Worm (Caenorhabditis elegans) whole organism, L3 larva: Measurements from ENCODE around the gene C52A10.3.
A peak's percentile ranks its signal among the peaks of the same experiment; 100 is the strongest.

ENCODE experiments used
- R02D3.7 ChIP-seq: fragments of 150-350 bp; optimal IDR thresholded peaks from 2 replicates; lab custom pipeline; 2014; ENCODE audit warnings: missing biosample characterization, missing genetic modification characterization
- ZK546.5 ChIP-seq: sonication (generic microtip); optimal IDR thresholded peaks from 2 replicates; lab custom pipeline; 2017; ENCODE audit warnings: missing biosample characterization, missing genetic modification characterization
- ceh-16 ChIP-seq: sonication (generic microtip); optimal IDR thresholded peaks from 2 replicates; lab custom pipeline; 2017; ENCODE audit warnings: missing biosample characterization, missing genetic modification characterization
- ceh-28 ChIP-seq: fragments of 150-350 bp; optimal IDR thresholded peaks from 2 replicates; lab custom pipeline; 2014; ENCODE audit warnings: missing biosample characterization, missing genetic modification reagents, missing genetic modification characterization
- ceh-82 ChIP-seq: fragments of 150-350 bp; optimal IDR thresholded peaks from 2 replicates; lab custom pipeline; 2014; ENCODE audit warnings: missing biosample characterization, missing genetic modification characterization
- ceh-9 ChIP-seq: sonication (generic microtip); optimal IDR thresholded peaks from 2 replicates; lab custom pipeline; 2018; ENCODE audit warnings: missing biosample characterization, missing genetic modification characterization
- daf-12 ChIP-seq: fragments of 150-350 bp; optimal IDR thresholded peaks from 2 replicates; lab custom pipeline; 2014; ENCODE audit warnings: missing biosample characterization, missing genetic modification reagents, missing genetic modification characterization
- egl-5 ChIP-seq: fragments of 150-350 bp; optimal IDR thresholded peaks from 2 replicates; lab custom pipeline; 2017; ENCODE audit warnings: missing biosample characterization, missing genetic modification reagents, missing genetic modification characterization, inconsistent platforms
- elt-2 ChIP-seq: sonication (generic microtip); optimal IDR thresholded peaks from 2 replicates; lab custom pipeline; 2016; ENCODE audit warnings: missing genetic modification reagents, mild to moderate bottlenecking, missing genetic modification characterization, missing compliant biosample characterization
- elt-3 ChIP-seq, 3 experiments: fragments of 150-350 bp in 1 of 3; sonication (generic microtip) in 2 of 3; optimal IDR thresholded peaks; 2 replicates in 2 of 3; 4 replicates in 1 of 3; lab custom pipeline; 2014 to 2017; ENCODE audit warnings: missing biosample characterization in 3 of 3, missing genetic modification characterization in 3 of 3
- eor-1 ChIP-seq, 2 experiments: fragments of 150-350 bp; optimal IDR thresholded peaks; 2 replicates each; lab custom pipeline; 2014 to 2018; ENCODE audit warnings: missing biosample characterization in 2 of 2, missing genetic modification characterization in 2 of 2
- fkh-10 ChIP-seq: sonication (generic microtip); optimal IDR thresholded peaks from 2 replicates; lab custom pipeline; 2017; ENCODE audit warnings: missing biosample characterization, missing genetic modification reagents, missing genetic modification characterization
- fos-1 ChIP-seq: fragments of 150-350 bp; optimal IDR thresholded peaks from 2 replicates; lab custom pipeline; 2014; ENCODE audit warnings: missing biosample characterization, missing genetic modification characterization
- hmg-11 ChIP-seq: sonication (generic microtip); optimal IDR thresholded peaks from 2 replicates; lab custom pipeline; 2016; ENCODE audit warnings: missing genetic modification characterization, missing compliant biosample characterization
- jun-1 ChIP-seq: fragments of 150-350 bp; optimal IDR thresholded peaks from 2 replicates; lab custom pipeline; 2014; ENCODE audit warnings: missing biosample characterization, missing genetic modification reagents, missing genetic modification characterization
- lin-15B ChIP-seq: fragments of 150-350 bp; optimal IDR thresholded peaks from 2 replicates; lab custom pipeline; 2014; ENCODE audit warnings: missing biosample characterization, missing genetic modification characterization
- lin-39 ChIP-seq: fragments of 150-350 bp; optimal IDR thresholded peaks from 2 replicates; lab custom pipeline; 2018; ENCODE audit warnings: missing biosample characterization, missing genetic modification reagents, missing genetic modification characterization
- lsy-12 ChIP-seq: sonication (generic microtip); optimal IDR thresholded peaks from 2 replicates; lab custom pipeline; 2016; ENCODE audit warnings: mild to moderate bottlenecking, missing genetic modification characterization, missing compliant biosample characterization
- mdl-1 ChIP-seq: fragments of 150-350 bp; optimal IDR thresholded peaks from 2 replicates; lab custom pipeline; 2014; ENCODE audit warnings: missing biosample characterization, missing genetic modification characterization
- mml-1 ChIP-seq: fragments of 150-350 bp; sonication (generic microtip); optimal IDR thresholded peaks from 3 replicates; lab custom pipeline; 2014; ENCODE audit warnings: missing biosample characterization, missing genetic modification characterization
- nhr-11 ChIP-seq: fragments of 150-350 bp; optimal IDR thresholded peaks from 2 replicates; lab custom pipeline; 2014; ENCODE audit warnings: missing biosample characterization, missing genetic modification characterization
- nhr-12 ChIP-seq: fragments of 150-350 bp; optimal IDR thresholded peaks from 2 replicates; lab custom pipeline; 2014; ENCODE audit warnings: missing biosample characterization, missing genetic modification characterization
- nhr-23 ChIP-seq: fragments of 150-350 bp; optimal IDR thresholded peaks from 2 replicates; lab custom pipeline; 2014; ENCODE audit warnings: missing biosample characterization, missing genetic modification reagents, missing genetic modification characterization
- nhr-237 ChIP-seq: fragments of 150-350 bp; optimal IDR thresholded peaks from 2 replicates; lab custom pipeline; 2014; ENCODE audit warnings: missing biosample characterization, missing genetic modification characterization
- nhr-25 ChIP-seq: sonication (generic microtip); optimal IDR thresholded peaks from 2 replicates; lab custom pipeline; 2017; ENCODE audit warnings: missing biosample characterization, missing genetic modification characterization
- nhr-43 ChIP-seq: sonication (generic microtip); optimal IDR thresholded peaks from 2 replicates; lab custom pipeline; 2016; ENCODE audit warnings: mild to moderate bottlenecking, missing genetic modification characterization, missing compliant biosample characterization; ENCODE audit not compliant: poor library complexity, severe bottlenecking
- nhr-76 ChIP-seq: fragments of 150-350 bp; sonication (generic microtip); optimal IDR thresholded peaks from 5 replicates; lab custom pipeline; 2014; ENCODE audit warnings: missing biosample characterization, missing genetic modification characterization
- nhr-77 ChIP-seq: fragments of 150-350 bp; optimal IDR thresholded peaks from 2 replicates; lab custom pipeline; 2014; ENCODE audit warnings: missing biosample characterization, missing genetic modification characterization
- sea-2 ChIP-seq: fragments of 150-350 bp; sonication (generic microtip); optimal IDR thresholded peaks from 4 replicates; lab custom pipeline; 2014; ENCODE audit warnings: missing biosample characterization, missing genetic modification reagents, missing genetic modification characterization
- skn-1 ChIP-seq: fragments of 150-350 bp; optimal IDR thresholded peaks from 2 replicates; lab custom pipeline; 2014; ENCODE audit warnings: missing biosample characterization, missing genetic modification characterization
- tbx-2 ChIP-seq: sonication (generic microtip); optimal IDR thresholded peaks from 2 replicates; lab custom pipeline; 2016; ENCODE audit warnings: mild to moderate bottlenecking, missing genetic modification characterization, missing compliant biosample characterization
- unc-39 ChIP-seq: sonication (generic microtip); optimal IDR thresholded peaks from 4 replicates; lab custom pipeline; 2017; ENCODE audit warnings: missing biosample characterization, missing genetic modification characterization
- ztf-11 ChIP-seq: fragments of 150-350 bp; optimal IDR thresholded peaks from 2 replicates; lab custom pipeline; 2014; ENCODE audit warnings: missing biosample characterization, missing genetic modification characterization
- ztf-4 ChIP-seq: fragments of 150-350 bp; optimal IDR thresholded peaks from 2 replicates; lab custom pipeline; 2014; ENCODE audit warnings: missing biosample characterization, missing genetic modification characterization

The C52A10.3 gene

DNA sequence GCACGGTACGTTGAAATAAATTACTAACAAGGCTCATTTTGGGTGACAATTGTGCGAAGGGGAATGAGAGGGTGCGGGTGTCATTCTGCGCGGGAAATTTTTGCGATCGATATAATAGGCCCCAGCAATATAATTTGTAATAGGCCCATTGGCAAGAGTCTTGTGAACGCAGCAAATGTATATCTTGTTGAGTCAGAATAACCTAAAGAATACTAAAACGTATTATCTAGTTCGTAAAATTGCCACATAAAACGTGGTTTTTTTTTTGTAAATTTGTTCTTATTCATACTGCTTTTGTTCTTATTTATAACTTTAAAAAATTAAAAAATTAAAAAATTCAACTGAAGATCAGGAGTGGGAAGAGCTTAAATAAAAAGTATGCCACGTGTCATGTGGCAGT lies at the start of gene C52A10.3:
TSS of gene C52A10.3 (minus strand) at position 101 of the 400 bp plus-strand sequence.
- TF ChIP-seq daf-12, result no peak
- no peak for TF ChIP-seq nhr-11
- no peak for TF ChIP-seq ceh-9 (tag; lab: Kevin White, UChicago)
- no peak for TF ChIP-seq mdl-1 (tag; lab: Kevin White, UChicago)
- TF ChIP-seq lin-39 (tag; lab: Kevin White, UChicago), result no peak
- TF ChIP-seq skn-1, result no peak
- no peak for TF ChIP-seq nhr-237 (tag; lab: Kevin White, UChicago)
- TF ChIP-seq egl-5 (tag; lab: Kevin White, UChicago), result no peak
- TF ChIP-seq ceh-16, result no peak

DNA sequence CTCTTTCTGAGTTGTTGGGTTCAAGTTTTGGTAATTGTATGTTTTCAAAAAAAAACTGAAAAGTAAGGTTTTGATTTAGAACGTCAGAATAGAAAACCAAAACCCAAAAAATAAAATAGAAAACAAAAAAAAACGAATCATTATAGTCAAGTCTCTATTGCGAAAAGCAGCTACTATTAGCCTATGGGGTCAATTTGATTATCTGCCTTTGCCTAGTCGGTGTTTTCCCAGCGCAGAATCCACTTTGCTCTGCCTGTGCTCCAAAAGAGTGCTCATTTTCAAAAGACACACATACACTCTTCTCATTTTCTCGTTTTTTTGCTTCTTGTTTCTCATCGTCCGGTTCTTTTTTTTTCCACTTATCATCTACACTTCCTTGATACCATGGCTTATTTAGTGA lies 49.4 kb upstream of the C52A10.3 start:
- TF ChIP-seq nhr-25 (tag; lab: Kevin White, UChicago) (no peak), ceh-9 (tag; lab: Kevin White, UChicago) (no peak), nhr-23 (no peak), skn-1 (no peak), nhr-12 (tag; lab: Kevin White, UChicago) (no peak), R02D3.7 (tag; lab: Kevin White, UChicago) (no peak), lin-39 (tag; lab: Kevin White, UChicago) (no peak), elt-2 (tag; lab: Kevin White, UChicago) (no peak)

DNA sequence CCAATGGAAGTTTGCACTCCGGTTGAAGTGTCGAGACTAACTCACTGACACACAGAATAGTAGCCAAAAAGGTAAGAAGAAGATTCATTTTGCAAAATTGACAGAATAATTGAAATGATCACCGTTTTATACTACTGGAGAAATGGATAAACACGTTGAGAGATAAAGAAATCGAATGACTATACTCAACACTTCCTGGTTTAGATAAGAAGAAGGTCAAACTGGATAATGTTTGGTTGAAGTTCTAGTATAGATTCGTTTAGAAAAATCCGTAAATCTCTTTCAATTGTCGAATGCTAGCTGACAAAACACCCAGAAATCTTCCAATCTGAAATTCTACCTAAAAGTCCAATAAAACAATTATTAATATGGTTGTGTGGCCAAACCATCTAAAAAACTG lies 48.0 kb upstream of the C52A10.3 start, which contains the start of gene Y49G5A.1:
TSS of gene Y49G5A.1 (minus strand) at position 101 of the 400 bp plus-strand sequence.
- TF ChIP-seq daf-12 (no peak), tbx-2 (tag; lab: Kevin White, UChicago) (no peak), eor-1 (tag; optimal IDR thresholded peaks at IDR 0.05; lab: Kevin White, UChicago) (no peak), nhr-12 (tag; lab: Kevin White, UChicago) (no peak), lsy-12 (tag; lab: Kevin White, UChicago) (no peak), elt-2 (tag; lab: Kevin White, UChicago) (no peak), lin-15B (no peak), nhr-77 (tag; lab: Kevin White, UChicago) (no peak), fkh-10 (GFP tag; lab: Kevin White, UChicago) (no peak), sea-2 (no peak), skn-1 (no peak), ceh-16 (no peak), ceh-82 (tag; lab: Kevin White, UChicago) (no peak), nhr-23 (no peak), unc-39 (no peak), mml-1 (no peak), hmg-11 (tag; lab: Kevin White, UChicago) (no peak), ceh-28 (no peak)

DNA sequence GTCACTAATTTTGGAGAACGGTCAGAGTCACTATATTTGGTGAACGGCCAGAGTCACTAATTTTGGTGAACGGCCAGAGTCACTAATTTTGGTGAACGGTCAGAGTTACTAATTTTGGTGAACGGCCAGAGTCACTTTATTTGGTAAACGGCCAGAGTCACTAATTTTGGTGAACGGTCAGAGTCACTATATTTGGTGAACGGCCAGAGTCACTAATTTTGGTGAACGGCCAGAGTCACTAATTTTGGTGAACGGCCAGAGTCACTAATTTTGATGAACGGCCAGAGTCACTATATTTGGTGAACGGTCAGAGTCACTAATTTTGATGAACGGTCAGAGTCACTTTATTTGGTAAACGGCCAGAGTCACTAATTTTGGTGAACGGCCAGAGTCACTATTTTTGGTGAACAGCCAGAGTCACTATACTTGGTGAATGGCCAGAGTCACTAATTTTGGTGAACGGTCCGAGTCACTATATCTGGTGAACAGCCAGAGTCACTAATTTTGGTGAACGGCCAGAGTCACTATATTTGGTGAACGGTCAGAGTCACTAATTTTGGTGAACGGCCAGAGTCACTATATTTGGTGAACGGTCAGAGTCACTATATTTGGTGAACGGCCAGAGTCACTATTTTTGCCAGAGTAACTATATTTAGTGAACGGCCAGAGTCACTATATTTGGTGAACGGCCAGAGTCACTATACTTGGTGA lies 45.1 kb upstream of the C52A10.3 start:
- TF ChIP-seq lsy-12 (tag; lab: Kevin White, UChicago) (peak; percentile 67), nhr-43 (tag; lab: Kevin White, UChicago) (peak; percentile 10)

DNA sequence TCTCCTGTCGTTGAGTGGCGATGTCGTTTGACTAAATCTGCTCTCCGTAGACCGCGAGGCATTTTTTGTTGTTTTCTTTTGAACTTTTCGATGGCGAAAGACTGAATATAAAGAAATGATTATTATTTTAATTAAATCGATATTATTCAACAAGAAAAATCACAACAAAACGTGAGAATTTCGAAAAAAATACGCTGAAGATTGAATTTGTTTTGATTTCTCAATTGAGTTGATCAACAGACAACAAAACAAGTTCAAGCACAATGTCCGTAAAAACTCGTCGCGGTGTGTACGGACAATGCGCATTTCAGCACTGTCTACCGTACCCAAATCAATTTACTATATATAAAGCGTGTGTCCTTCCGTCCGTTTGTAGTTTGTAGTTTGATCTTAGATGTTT lies 38.7 kb upstream of the C52A10.3 start, which contains the start of gene B0238.9:
TSS of gene B0238.9 (minus strand) at position 101 of the 400 bp plus-strand sequence.
- TF ChIP-seq fkh-10 (GFP tag; lab: Kevin White, UChicago) (no peak), nhr-23 (no peak), mml-1 (no peak), fos-1 (no peak), nhr-43 (tag; lab: Kevin White, UChicago) (no peak), nhr-237 (tag; lab: Kevin White, UChicago) (no peak), ZK546.5 (tag; lab: Kevin White, UChicago) (no peak), elt-3 (tag; optimal IDR thresholded peaks at IDR 0.05; lab: Kevin White, UChicago) (no peak), nhr-11 (no peak), ceh-9 (tag; lab: Kevin White, UChicago) (no peak), ztf-4 (tag; lab: Kevin White, UChicago) (no peak), ztf-11 (no peak), nhr-76 (tag; lab: Kevin White, UChicago) (no peak), jun-1 (tag; lab: Kevin White, UChicago) (no peak), eor-1 (tag; optimal IDR thresholded peaks at IDR 0.05; lab: Kevin White, UChicago) (no peak)
- TF ChIP-seq, all 47 proteins: peak for 0
